Worm (Caenorhabditis elegans): ENCODE measurements around the gene mab-10.

ce11 chrII:10554972-10555371, 27.1 kb downstream of the mab-10 start, which contains the start of gene mnk-1:
- TF ChIP-seq nhr-237 (tag; optimal IDR thresholded peaks at IDR 0.05), result no peak
- no peak for TF ChIP-seq nhr-6 (tag; optimal IDR thresholded peaks at IDR 0.05)
- no peak for TF ChIP-seq peb-1 (tag; optimal IDR thresholded peaks at IDR 0.05)
- TF ChIP-seq ZK546.5 (tag; optimal IDR thresholded peaks at IDR 0.05), result no peak
- TF ChIP-seq zag-1 (tag; optimal IDR thresholded peaks at IDR 0.05), result no peak

Data from whole organism, L2 larva.